Fruit fly (Drosophila melanogaster) whole organism, embryonic: Measurements from ENCODE around the gene Gfat2.

ENCODE experiments used
- Atf3 ChIP-seq: fragments of 200-800 bp; sonication (Bioruptor generic); optimal IDR thresholded peaks from 3 replicates; lab custom pipeline; 2016; ENCODE audit warnings: missing biosample characterization, missing genetic modification characterization
- CG10274 ChIP-seq: fragments of 200-800 bp; sonication (Bioruptor generic); optimal IDR thresholded peaks from 3 replicates; lab custom pipeline; 2017; ENCODE audit warnings: missing biosample characterization, mild to moderate bottlenecking, missing genetic modification characterization
- CG1233 ChIP-seq: fragments of 200-800 bp; sonication (Bioruptor generic); optimal IDR thresholded peaks from 4 replicates; lab custom pipeline; 2018; ENCODE audit warnings: missing biosample characterization, mild to moderate bottlenecking, missing genetic modification characterization
- CG14014 ChIP-seq: fragments of 200-800 bp; sonication (Bioruptor generic); IDR thresholded peaks from 2 replicates; pipeline ENCODE4 v1.3.6; 2022; ENCODE audit warnings: missing biosample characterization, missing genetic modification characterization
- CG15269 ChIP-seq: fragments of 200-800 bp; sonication (Bioruptor generic); optimal IDR thresholded peaks from 2 replicates; lab custom pipeline; 2018; ENCODE audit warnings: missing biosample characterization, mild to moderate bottlenecking, missing genetic modification characterization, moderate library complexity
- CG18262 ChIP-seq: fragments of 200-800 bp; optimal IDR thresholded peaks from 3 replicates; lab custom pipeline; 2019; ENCODE audit warnings: missing biosample characterization, mild to moderate bottlenecking, missing genetic modification characterization, moderate library complexity
- CG2116 ChIP-seq: fragments of 200-800 bp; sonication (Bioruptor generic); optimal IDR thresholded peaks from 3 replicates; lab custom pipeline; 2018; ENCODE audit warnings: missing biosample characterization, mild to moderate bottlenecking, missing genetic modification characterization
- CG30020 ChIP-seq: fragments of 200-800 bp; optimal IDR thresholded peaks from 2 replicates; lab custom pipeline; 2019; ENCODE audit warnings: missing biosample characterization, mild to moderate bottlenecking, missing genetic modification characterization, moderate library complexity
- CG3163 ChIP-seq: fragments of 200-800 bp; sonication (Bioruptor generic); optimal IDR thresholded peaks from 3 replicates; lab custom pipeline; 2016; ENCODE audit warnings: missing biosample characterization, missing genetic modification characterization
- CG32767 ChIP-seq: fragments of 200-800 bp; sonication (Bioruptor generic); IDR thresholded peaks from 2 replicates; pipeline ENCODE4 v1.3.6; 2022; ENCODE audit warnings: missing biosample characterization, missing genetic modification characterization
- CG3407 ChIP-seq: fragments of 200-800 bp; sonication (Bioruptor generic); optimal IDR thresholded peaks from 2 replicates; lab custom pipeline; 2018; ENCODE audit warnings: missing biosample characterization, mild to moderate bottlenecking, missing genetic modification characterization
- CG3838 ChIP-seq: fragments of 200-800 bp; sonication (Bioruptor generic); optimal IDR thresholded peaks from 3 replicates; lab custom pipeline; 2016; ENCODE audit warnings: missing biosample characterization, missing genetic modification characterization
- CG42726 ChIP-seq: fragments of 200-800 bp; sonication (Bioruptor generic); IDR thresholded peaks from 2 replicates; pipeline ENCODE4 v1.3.6; 2022; ENCODE audit warnings: missing biosample characterization, missing genetic modification characterization; ENCODE audit not compliant: partially characterized antibody
- CG4424 ChIP-seq: fragments of 200-800 bp; sonication (Bioruptor generic); optimal IDR thresholded peaks from 3 replicates; lab custom pipeline; 2016; ENCODE audit warnings: missing biosample characterization, missing genetic modification characterization
- CG4820 ChIP-seq: fragments of 200-800 bp; sonication (Bioruptor generic); optimal IDR thresholded peaks from 3 replicates; lab custom pipeline; 2016; ENCODE audit warnings: missing biosample characterization, missing genetic modification characterization
- CG6272 ChIP-seq: fragments of 200-800 bp; sonication (Bioruptor generic); IDR thresholded peaks from 2 replicates; pipeline ENCODE4 v1.3.6; 2022; ENCODE audit warnings: missing biosample characterization, missing genetic modification characterization
- Dip3 ChIP-seq: fragments of 200-800 bp; sonication (Bioruptor generic); optimal IDR thresholded peaks from 3 replicates; lab custom pipeline; 2016; ENCODE audit warnings: missing biosample characterization, missing genetic modification characterization
- ERR ChIP-seq: fragments of 200-800 bp; sonication (Bioruptor generic); optimal IDR thresholded peaks from 2 replicates; lab custom pipeline; 2016; ENCODE audit warnings: missing biosample characterization, missing genetic modification characterization
- Fer1 ChIP-seq: fragments of 200-800 bp; sonication (Bioruptor generic); optimal IDR thresholded peaks from 2 replicates; lab custom pipeline; 2017; ENCODE audit warnings: missing biosample characterization, mild to moderate bottlenecking, missing genetic modification characterization
- H15 ChIP-seq: fragments of 200-800 bp; sonication (Bioruptor generic); IDR thresholded peaks from 3 replicates; pipeline ENCODE4 v1.3.6; 2022; ENCODE audit warnings: missing biosample characterization, missing genetic modification characterization
- HLH3B ChIP-seq: fragments of 200-800 bp; sonication (Bioruptor generic); IDR thresholded peaks from 2 replicates; pipeline ENCODE4 v1.3.6; 2022; ENCODE audit warnings: missing biosample characterization, missing genetic modification characterization
- Hmr ChIP-seq: fragments of 200-800 bp; sonication (Bioruptor generic); optimal IDR thresholded peaks from 3 replicates; lab custom pipeline; 2017; ENCODE audit warnings: mild to moderate bottlenecking, missing biosample characterization, missing genetic modification reagents, missing genetic modification characterization
- Hr39 ChIP-seq: fragments of >200 bp; optimal IDR thresholded peaks from 2 replicates; lab custom pipeline; 2017
- Mes4 ChIP-seq: fragments of 200-800 bp; sonication (Bioruptor generic); optimal IDR thresholded peaks from 2 replicates; lab custom pipeline; 2016; ENCODE audit warnings: missing biosample characterization, missing genetic modification characterization
- Oli ChIP-seq: fragments of 200-800 bp; sonication (Bioruptor generic); optimal IDR thresholded peaks from 2 replicates; lab custom pipeline; 2018; ENCODE audit warnings: missing biosample characterization, mild to moderate bottlenecking, missing genetic modification characterization, moderate library complexity
- Sry-δ ChIP-seq: fragments of 200-800 bp; sonication (Bioruptor generic); optimal IDR thresholded peaks from 2 replicates; lab custom pipeline; 2016; ENCODE audit warnings: missing biosample characterization, missing genetic modification characterization
- Ssrp ChIP-seq: fragments of 200-800 bp; sonication (Bioruptor generic); optimal IDR thresholded peaks from 2 replicates; lab custom pipeline; 2018; ENCODE audit warnings: missing biosample characterization, mild to moderate bottlenecking, missing genetic modification characterization, moderate library complexity
- Tbp ChIP-seq: fragments of >200 bp; optimal IDR thresholded peaks from 2 replicates; lab custom pipeline; 2018; ENCODE audit warnings: missing biosample characterization, missing genetic modification characterization
- Xrp1 ChIP-seq: fragments of 200-800 bp; sonication (Bioruptor generic); IDR thresholded peaks from 2 replicates; pipeline ENCODE4 v1.3.6; 2022; ENCODE audit warnings: missing biosample characterization, missing genetic modification characterization
- ase ChIP-seq: fragments of 200-800 bp; sonication (Bioruptor generic); IDR thresholded peaks from 3 replicates; pipeline ENCODE4 v1.3.6; 2022; ENCODE audit warnings: missing biosample characterization, missing genetic modification characterization
- ash1 ChIP-seq: fragments of 200-800 bp; sonication (Bioruptor generic); optimal IDR thresholded peaks from 2 replicates; lab custom pipeline; 2018; ENCODE audit warnings: missing biosample characterization, mild to moderate bottlenecking, missing genetic modification characterization
- bab2 ChIP-seq: fragments of 200-800 bp; sonication (Bioruptor generic); optimal IDR thresholded peaks from 2 replicates; lab custom pipeline; 2016; ENCODE audit warnings: missing biosample characterization, missing genetic modification characterization
- ewg ChIP-seq: fragments of 200-800 bp; sonication (Bioruptor generic); optimal IDR thresholded peaks from 3 replicates; lab custom pipeline; 2017; ENCODE audit warnings: mild to moderate bottlenecking, missing biosample characterization, missing genetic modification reagents, missing genetic modification characterization
- eyg ChIP-seq: fragments of 200-800 bp; sonication (Bioruptor generic); optimal IDR thresholded peaks from 3 replicates; lab custom pipeline; 2016; ENCODE audit warnings: missing biosample characterization, missing genetic modification characterization
- ftz-f1 ChIP-seq: fragments of 200-800 bp; sonication (Bioruptor generic); optimal IDR thresholded peaks from 2 replicates; lab custom pipeline; 2016; ENCODE audit warnings: missing biosample characterization, missing genetic modification characterization
- gsb-n ChIP-seq: fragments of 200-800 bp; sonication (Bioruptor generic); optimal IDR thresholded peaks from 3 replicates; lab custom pipeline; 2018; ENCODE audit warnings: missing biosample characterization, mild to moderate bottlenecking, missing genetic modification characterization
- insv ChIP-seq, 2 experiments: fragments of 200-800 bp; sonication (Bioruptor generic); optimal IDR thresholded peaks; 3 replicates each; lab custom pipeline; 2016 to 2018; ENCODE audit warnings: missing biosample characterization in 2 of 2, missing genetic modification characterization in 2 of 2
- ken ChIP-seq: fragments of 200-800 bp; sonication (Bioruptor generic); IDR thresholded peaks from 3 replicates; pipeline ENCODE4 v1.3.6; 2022; ENCODE audit warnings: missing biosample characterization, missing genetic modification characterization
- knrl ChIP-seq: fragments of 200-800 bp; sonication (Bioruptor generic); IDR thresholded peaks from 3 replicates; pipeline ENCODE4 v1.3.6; 2022; ENCODE audit warnings: missing biosample characterization, missing genetic modification characterization; ENCODE audit not compliant: partially characterized antibody
- mld ChIP-seq: fragments of 200-800 bp; sonication (Bioruptor generic); IDR thresholded peaks from 3 replicates; pipeline ENCODE4 v1.3.6; 2022; ENCODE audit warnings: missing biosample characterization, missing genetic modification characterization; ENCODE audit not compliant: partially characterized antibody
- peb ChIP-seq: fragments of 200-800 bp; sonication (Bioruptor generic); IDR thresholded peaks from 2 replicates; pipeline ENCODE4 v1.3.6; 2022; ENCODE audit warnings: missing biosample characterization, missing genetic modification characterization
- pho ChIP-seq: fragments of 200-800 bp; sonication (Bioruptor generic); optimal IDR thresholded peaks from 2 replicates; lab custom pipeline; 2016; ENCODE audit warnings: missing biosample characterization, missing genetic modification characterization
- phol ChIP-seq: fragments of 200-800 bp; sonication (Bioruptor generic); optimal IDR thresholded peaks from 3 replicates; lab custom pipeline; 2018; ENCODE audit warnings: missing biosample characterization, mild to moderate bottlenecking, missing genetic modification characterization, moderate library complexity
- repo ChIP-seq: fragments of 200-800 bp; sonication (Bioruptor generic); optimal IDR thresholded peaks from 2 replicates; lab custom pipeline; 2016; ENCODE audit warnings: missing biosample characterization, missing genetic modification characterization
- ro ChIP-seq: fragments of 200-800 bp; sonication (Bioruptor generic); IDR thresholded peaks from 2 replicates; pipeline ENCODE4 v1.3.6; 2022; ENCODE audit warnings: missing biosample characterization, missing genetic modification characterization
- shn ChIP-seq: fragments of 200-800 bp; sonication (Bioruptor generic); optimal IDR thresholded peaks from 3 replicates; lab custom pipeline; 2016; ENCODE audit warnings: missing biosample characterization, missing genetic modification characterization
- sob ChIP-seq: fragments of 200-800 bp; sonication (Bioruptor generic); IDR thresholded peaks from 2 replicates; pipeline ENCODE4 v1.3.6; 2022; ENCODE audit warnings: missing biosample characterization, missing genetic modification characterization
- trem ChIP-seq: fragments of 200-800 bp; optimal IDR thresholded peaks from 3 replicates; lab custom pipeline; 2019; ENCODE audit warnings: missing biosample characterization, mild to moderate bottlenecking, missing genetic modification characterization, moderate library complexity
- tup ChIP-seq: fragments of 200-800 bp; sonication (Bioruptor generic); optimal IDR thresholded peaks from 2 replicates; lab custom pipeline; 2016; ENCODE audit warnings: missing biosample characterization, mild to moderate bottlenecking, missing genetic modification characterization, moderate library complexity
- unpg ChIP-seq: fragments of 200-800 bp; sonication (Bioruptor generic); optimal IDR thresholded peaks from 3 replicates; lab custom pipeline; 2018; ENCODE audit warnings: missing biosample characterization, mild to moderate bottlenecking, missing genetic modification characterization, moderate library complexity

The Gfat2 gene

dm6 chr3R:28336046-28336771 lies 3.4 kb downstream of the Gfat2 start, which contains the start of gene larp (continued):
- TF ChIP-seq bab2 (peak; percentile 73), shn (GFP tag; lab: Kevin White, UChicago) (peak; percentile 61), CG15269 (tag; lab: Kevin White, UChicago) (peak; percentile 57), Tbp (no peak), sob (GFP tag; lab: Robert Waterston, UW) (peak; percentile 81), CG1233 (no peak), CG4424 (GFP tag; lab: Kevin White, UChicago) (peak; percentile 76), phol (peak; percentile 71), Sry-δ (GFP tag; lab: Kevin White, UChicago) (peak; percentile 92), CG30020 (tag; lab: Kevin White, UChicago) (peak; percentile 58), CG3838 (peak; percentile 23), peb (GFP tag; lab: Robert Waterston, UW) (no peak), ro (peak; percentile 20; the same call in 1 of the 2 replicates), unpg (GFP tag; lab: Kevin White, UChicago) (peak; percentile 47), ase (GFP tag; lab: Robert Waterston, UW) (peak; percentile 57; the same call in 1 of the 3 replicates), CG14014 (GFP tag; lab: Robert Waterston, UW) (peak; percentile 80), CG10274 (GFP tag; lab: Kevin White, UChicago) (no peak), CG32767 (peak; percentile 9; the same call in 1 of the 2 replicates), knrl (peak; percentile 97), ken (GFP tag; lab: Robert Waterston, UW) (peak; percentile 80), repo (GFP tag; lab: Kevin White, UChicago) (no peak), CG42726 (GFP tag; lab: Robert Waterston, UW) (peak; percentile 97), pho (GFP tag; lab: Kevin White, UChicago) (peak; percentile 70), Hmr (GFP tag; lab: Kevin White, UChicago) (peak; percentile 55), CG18262 (tag; lab: Kevin White, UChicago) (peak; percentile 51), ash1 (no peak), H15 (GFP tag; lab: Robert Waterston, UW) (peak; percentile 64), CG4820 (GFP tag; lab: Kevin White, UChicago) (peak; percentile 39), ftz-f1 (GFP tag; lab: Kevin White, UChicago) (no peak), ewg (GFP tag; lab: Kevin White, UChicago) (peak; percentile 50), CG3163 (GFP tag; lab: Kevin White, UChicago) (peak; percentile 3), tup (GFP tag; lab: Kevin White, UChicago) (peak; percentile 38), eyg (no peak), Hr39 (lab: Kevin White, UChicago) (no peak), CG3407 (GFP tag; lab: Kevin White, UChicago) (peak; percentile 23), Dip3 (GFP tag; lab: Kevin White, UChicago) (peak; percentile 69), ERR (peak; percentile 7), Ssrp (tag; lab: Kevin White, UChicago) (peak; percentile 52), insv (GFP tag; optimal IDR thresholded peaks at IDR 0.05; lab: Kevin White, UChicago) (no peak), trem (tag; lab: Kevin White, UChicago) (peak; percentile 86), CG6272 (GFP tag; lab: Robert Waterston, UW) (peak; percentile 85), gsb-n (tag; lab: Kevin White, UChicago) (peak; percentile 28), Atf3 (GFP tag; lab: Kevin White, UChicago) (peak; percentile 44), mld (peak; percentile 93), Fer1 (peak; percentile 5), Mes4 (GFP tag; lab: Kevin White, UChicago) (peak; percentile 23), Oli (tag; lab: Kevin White, UChicago) (peak; percentile 28), HLH3B (GFP tag; lab: Robert Waterston, UW) (peak; percentile 70), Xrp1 (GFP tag; lab: Robert Waterston, UW) (peak; percentile 75), CG2116 (peak; percentile 96)
